Fruit fly (Drosophila melanogaster): Measurements from ENCODE around the gene Mgat4b.

DNA sequence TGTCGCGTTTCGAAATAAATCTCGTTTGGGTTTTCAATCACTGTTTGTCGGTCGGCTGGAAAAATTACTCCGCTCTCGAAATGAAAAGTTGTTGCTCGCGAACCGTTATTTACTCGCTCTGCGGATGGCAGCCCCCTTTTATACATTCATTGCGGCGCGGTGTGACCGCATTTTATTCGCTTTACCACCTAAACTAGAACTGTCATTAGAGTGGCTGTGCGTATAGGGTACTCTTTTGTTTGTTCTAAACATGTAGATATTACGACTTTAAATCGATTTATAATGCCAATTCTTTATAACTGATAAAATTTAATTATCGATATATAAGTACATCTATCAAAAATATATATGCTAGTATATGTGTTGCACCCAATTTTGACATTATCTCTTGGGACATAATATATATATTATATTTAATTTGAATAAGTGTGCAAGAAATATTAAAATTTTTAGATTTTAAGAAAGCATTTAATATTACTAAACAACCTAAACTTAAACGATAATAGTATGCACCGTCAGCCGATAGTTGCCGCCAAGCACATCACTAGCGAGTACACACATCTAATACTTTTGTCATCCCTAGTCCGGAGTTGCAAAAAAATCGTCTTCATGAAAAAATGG lies 17.3 kb upstream of the Mgat4b start, which contains the start of the genes bmm and Tdrd3:
- TF ChIP-seq insv (optimal IDR thresholded peaks at IDR 0.05) (no peak), h (optimal IDR thresholded peaks at IDR 0.05) (no peak), psq (optimal IDR thresholded peaks at IDR 0.05) (no peak)

All from Kc167 (cell line).